Worm (Caenorhabditis elegans) whole organism, L3 larva: Measurements from ENCODE around the gene cyp-33C3.

ENCODE experiments used
- aly-2 ChIP-seq: fragments of 150-350 bp; optimal IDR thresholded peaks from 2 replicates; lab custom pipeline; 2014; ENCODE audit warnings: missing biosample characterization, missing genetic modification characterization
- ceh-82 ChIP-seq: fragments of 150-350 bp; optimal IDR thresholded peaks from 2 replicates; lab custom pipeline; 2014; ENCODE audit warnings: missing biosample characterization, missing genetic modification characterization
- ceh-9 ChIP-seq: sonication (generic microtip); optimal IDR thresholded peaks from 2 replicates; lab custom pipeline; 2018; ENCODE audit warnings: missing biosample characterization, missing genetic modification characterization
- egl-27 ChIP-seq: sonication (generic microtip); optimal IDR thresholded peaks from 4 replicates; lab custom pipeline; 2017; ENCODE audit warnings: missing biosample characterization, missing genetic modification reagents, missing genetic modification characterization
- elt-2 ChIP-seq: sonication (generic microtip); optimal IDR thresholded peaks from 2 replicates; lab custom pipeline; 2016; ENCODE audit warnings: missing genetic modification reagents, mild to moderate bottlenecking, missing genetic modification characterization, missing compliant biosample characterization
- elt-3 ChIP-seq, 3 experiments: fragments of 150-350 bp in 1 of 3; sonication (generic microtip) in 2 of 3; optimal IDR thresholded peaks; 2 replicates in 2 of 3; 4 replicates in 1 of 3; lab custom pipeline; 2014 to 2017; ENCODE audit warnings: missing biosample characterization in 3 of 3, missing genetic modification characterization in 3 of 3
- eor-1 ChIP-seq, 2 experiments: fragments of 150-350 bp; optimal IDR thresholded peaks; 2 replicates each; lab custom pipeline; 2014 to 2018; ENCODE audit warnings: missing biosample characterization in 2 of 2, missing genetic modification characterization in 2 of 2
- fkh-10 ChIP-seq: sonication (generic microtip); optimal IDR thresholded peaks from 2 replicates; lab custom pipeline; 2017; ENCODE audit warnings: missing biosample characterization, missing genetic modification reagents, missing genetic modification characterization
- fkh-2 ChIP-seq: fragments of 150-350 bp; optimal IDR thresholded peaks from 2 replicates; lab custom pipeline; 2014; ENCODE audit warnings: missing biosample characterization, missing genetic modification reagents, missing genetic modification characterization
- fos-1 ChIP-seq: fragments of 150-350 bp; optimal IDR thresholded peaks from 2 replicates; lab custom pipeline; 2014; ENCODE audit warnings: missing biosample characterization, missing genetic modification characterization
- hmg-11 ChIP-seq: sonication (generic microtip); optimal IDR thresholded peaks from 2 replicates; lab custom pipeline; 2016; ENCODE audit warnings: missing genetic modification characterization, missing compliant biosample characterization
- jun-1 ChIP-seq: fragments of 150-350 bp; optimal IDR thresholded peaks from 2 replicates; lab custom pipeline; 2014; ENCODE audit warnings: missing biosample characterization, missing genetic modification reagents, missing genetic modification characterization
- nfya-1 ChIP-seq: sonication (generic microtip); optimal IDR thresholded peaks from 2 replicates; lab custom pipeline; 2017; ENCODE audit warnings: missing genetic modification characterization, mild to moderate bottlenecking, missing compliant biosample characterization, antibody characterized with exemption, moderate library complexity; ENCODE audit not compliant: insufficient read depth
- nhr-11 ChIP-seq: fragments of 150-350 bp; optimal IDR thresholded peaks from 2 replicates; lab custom pipeline; 2014; ENCODE audit warnings: missing biosample characterization, missing genetic modification characterization
- nhr-23 ChIP-seq: fragments of 150-350 bp; optimal IDR thresholded peaks from 2 replicates; lab custom pipeline; 2014; ENCODE audit warnings: missing biosample characterization, missing genetic modification reagents, missing genetic modification characterization
- nhr-43 ChIP-seq: sonication (generic microtip); optimal IDR thresholded peaks from 2 replicates; lab custom pipeline; 2016; ENCODE audit warnings: mild to moderate bottlenecking, missing genetic modification characterization, missing compliant biosample characterization; ENCODE audit not compliant: poor library complexity, severe bottlenecking
- nhr-67 ChIP-seq: fragments of 150-350 bp; optimal IDR thresholded peaks from 2 replicates; lab custom pipeline; 2014; ENCODE audit warnings: missing biosample characterization, missing genetic modification characterization
- nhr-77 ChIP-seq: fragments of 150-350 bp; optimal IDR thresholded peaks from 2 replicates; lab custom pipeline; 2014; ENCODE audit warnings: missing biosample characterization, missing genetic modification characterization
- pha-4 ChIP-seq: fragments of 150-350 bp; optimal IDR thresholded peaks from 2 replicates; lab custom pipeline; 2014; ENCODE audit warnings: missing biosample characterization, missing genetic modification reagents, missing genetic modification characterization
- pqm-1 ChIP-seq: fragments of 150-350 bp; optimal IDR thresholded peaks from 2 replicates; lab custom pipeline; 2017; ENCODE audit warnings: missing biosample characterization, missing genetic modification characterization, inconsistent platforms
- sea-2 ChIP-seq: fragments of 150-350 bp; sonication (generic microtip); optimal IDR thresholded peaks from 4 replicates; lab custom pipeline; 2014; ENCODE audit warnings: missing biosample characterization, missing genetic modification reagents, missing genetic modification characterization
- skn-1 ChIP-seq: fragments of 150-350 bp; optimal IDR thresholded peaks from 2 replicates; lab custom pipeline; 2014; ENCODE audit warnings: missing biosample characterization, missing genetic modification characterization
- unc-39 ChIP-seq: sonication (generic microtip); optimal IDR thresholded peaks from 4 replicates; lab custom pipeline; 2017; ENCODE audit warnings: missing biosample characterization, missing genetic modification characterization
- unc-62 ChIP-seq: fragments of 150-350 bp; sonication (generic microtip); optimal IDR thresholded peaks from 4 replicates; lab custom pipeline; 2014; ENCODE audit warnings: missing biosample characterization, missing genetic modification reagents, missing genetic modification characterization
- ztf-11 ChIP-seq: fragments of 150-350 bp; optimal IDR thresholded peaks from 2 replicates; lab custom pipeline; 2014; ENCODE audit warnings: missing biosample characterization, missing genetic modification characterization
- ztf-4 ChIP-seq: fragments of 150-350 bp; optimal IDR thresholded peaks from 2 replicates; lab custom pipeline; 2014; ENCODE audit warnings: missing biosample characterization, missing genetic modification characterization

cyp-33C3 gene

ce11 chrV:2251774-2252173 is 9.2 kb downstream of the cyp-33C3 start:
- TF ChIP-seq egl-27 (no peak), unc-62 (GFP tag; lab: Kevin White, UChicago) (no peak), elt-2 (tag; lab: Kevin White, UChicago) (peak; percentile 55), fos-1 (tag; lab: Kevin White, UChicago) (no peak), pha-4 (tag; lab: Kevin White, UChicago) (no peak), pqm-1 (peak; percentile 13)

- TF ChIP-seq ztf-4 (tag; lab: Kevin White, UChicago) = no peak
- no peak for TF ChIP-seq nhr-77 (tag; lab: Kevin White, UChicago)
- TF ChIP-seq nhr-23 (tag; lab: Kevin White, UChicago) = no peak
- no peak for TF ChIP-seq fkh-2 (tag; lab: Kevin White, UChicago)
- TF ChIP-seq ceh-82 (tag; lab: Kevin White, UChicago) = no peak
- TF ChIP-seq nhr-67 (tag; lab: Kevin White, UChicago) = no peak
- no peak for TF ChIP-seq nhr-11 (tag; lab: Kevin White, UChicago)
- TF ChIP-seq elt-3 (tag; optimal IDR thresholded peaks at IDR 0.05; lab: Kevin White, UChicago) = no peak
- no peak for TF ChIP-seq elt-2 (tag; lab: Kevin White, UChicago)
- TF ChIP-seq egl-27 = no peak
- TF ChIP-seq eor-1 (tag; optimal IDR thresholded peaks at IDR 0.05; lab: Kevin White, UChicago) = no peak
- TF ChIP-seq ztf-11 (tag; lab: Kevin White, UChicago) = no peak
- no peak for TF ChIP-seq fkh-10
- no peak for TF ChIP-seq ceh-9 (tag; lab: Kevin White, UChicago)
- no peak for TF ChIP-seq jun-1
Measured at ce11 chrV:2254553-2255124, 12.1 kb downstream of the cyp-33C3 start, which contains the start of gene str-253. Gene str-253 (minus strand): TSS chrV:2254603.

- peak; percentile 15 for TF ChIP-seq hmg-11 (tag; lab: Kevin White, UChicago)
Measured at ce11 chrV:2255191-2255590, 12.6 kb downstream of the cyp-33C3 start, which contains the start of gene F41B5.1. Gene F41B5.1 (plus strand): TSS chrV:2255533.

ce11 chrV:2259750-2260149 is 17.2 kb downstream of the cyp-33C3 start, which contains the start of gene nhr-182:
Gene nhr-182 (minus strand): TSS chrV:2259927.
- no peak for TF ChIP-seq ceh-82 (tag; lab: Kevin White, UChicago)
- no peak for TF ChIP-seq sea-2 (GFP tag; lab: Kevin White, UChicago)
- TF ChIP-seq nhr-23 (tag; lab: Kevin White, UChicago) = peak; percentile 3
- peak; percentile 28 for TF ChIP-seq elt-2 (tag; lab: Kevin White, UChicago)
- no peak for TF ChIP-seq aly-2 (tag; lab: Kevin White, UChicago)
- no peak for TF ChIP-seq ztf-11 (tag; lab: Kevin White, UChicago)
- TF ChIP-seq pha-4 (tag; lab: Kevin White, UChicago) = peak; percentile 83
- no peak for TF ChIP-seq nhr-43
- peak; percentile 89 for TF ChIP-seq skn-1 (tag; lab: Kevin White, UChicago)
- TF ChIP-seq nfya-1 (tag; lab: Kevin White, UChicago) = peak; percentile 16

- TF ChIP-seq pha-4 (tag; lab: Kevin White, UChicago) (no peak), nhr-11 (tag; lab: Kevin White, UChicago) (no peak), fkh-2 (tag; lab: Kevin White, UChicago) (no peak), egl-27 (no peak)
Measured at ce11 chrV:2260660-2261059, 18.1 kb downstream of the cyp-33C3 start, which contains the start of gene F41B5.12. Gene F41B5.12 (plus strand): TSS chrV:2260960.

- TF ChIP-seq pha-4 (tag; lab: Kevin White, UChicago) (peak; percentile 46), elt-2 (tag; lab: Kevin White, UChicago) (no peak)
Measured at ce11 chrV:2264455-2264854, 21.9 kb downstream of the cyp-33C3 start, which contains the start of gene nhr-183. Gene nhr-183 (minus strand): TSS chrV:2264634.

- TF ChIP-seq pqm-1 (no peak), unc-39 (no peak), ztf-11 (tag; lab: Kevin White, UChicago) (no peak), nhr-11 (tag; lab: Kevin White, UChicago) (no peak)
Measured at ce11 chrV:2264925-2265324, 22.3 kb downstream of the cyp-33C3 start.
